Worm (Caenorhabditis elegans): ENCODE results near the gene pqn-16.

Gene pqn-16

DNA sequence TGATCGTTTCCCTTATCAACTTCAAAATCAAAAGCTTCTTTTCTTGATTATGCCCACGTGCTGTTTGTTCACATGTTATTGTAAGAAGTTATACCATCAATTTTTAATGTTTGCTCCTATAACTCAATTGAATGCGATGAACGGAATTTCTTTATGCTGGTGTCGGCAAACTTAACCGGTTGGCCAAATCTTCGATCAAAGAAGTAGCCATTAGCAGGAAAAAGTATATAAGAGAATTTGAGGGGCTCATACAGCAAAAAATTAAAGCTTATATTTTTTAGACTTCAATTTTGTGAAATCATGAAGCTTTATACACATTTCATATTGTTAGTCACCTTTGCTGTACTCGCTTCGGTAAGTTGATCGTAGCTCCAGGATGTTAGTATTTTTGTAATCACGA is at the start of gene pqn-16:
pqn-16 (plus strand) TSS at position 301 of the 400 bp plus-strand sequence.
- TF ChIP-seq unc-62 (GFP tag; optimal IDR thresholded peaks at IDR 0.05) = no peak

DNA sequence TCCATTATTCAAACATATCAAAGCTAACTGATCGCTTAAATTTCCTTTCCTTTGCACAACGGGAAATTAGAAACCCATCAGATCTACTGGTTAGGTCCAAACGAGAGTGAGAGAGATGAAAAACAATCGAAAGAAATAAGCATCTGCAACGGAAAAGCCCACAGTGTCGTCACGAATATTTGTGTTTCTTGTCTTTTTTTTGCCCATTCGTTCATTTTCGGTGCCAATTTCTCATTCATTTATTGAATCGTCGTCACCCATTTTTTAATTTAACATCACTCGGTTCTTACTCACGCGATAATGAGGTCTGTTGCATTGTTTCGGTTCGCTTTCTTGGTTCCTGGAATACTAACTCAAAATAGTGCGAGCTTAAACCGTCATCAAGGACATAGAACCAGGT is 49.7 kb upstream of the pqn-16 start, which contains the start of gene F21C10.6:
F21C10.6 (plus strand) TSS at position 301 of the 400 bp plus-strand sequence.
- no peak for TF ChIP-seq unc-62 (GFP tag; optimal IDR thresholded peaks at IDR 0.05)

DNA sequence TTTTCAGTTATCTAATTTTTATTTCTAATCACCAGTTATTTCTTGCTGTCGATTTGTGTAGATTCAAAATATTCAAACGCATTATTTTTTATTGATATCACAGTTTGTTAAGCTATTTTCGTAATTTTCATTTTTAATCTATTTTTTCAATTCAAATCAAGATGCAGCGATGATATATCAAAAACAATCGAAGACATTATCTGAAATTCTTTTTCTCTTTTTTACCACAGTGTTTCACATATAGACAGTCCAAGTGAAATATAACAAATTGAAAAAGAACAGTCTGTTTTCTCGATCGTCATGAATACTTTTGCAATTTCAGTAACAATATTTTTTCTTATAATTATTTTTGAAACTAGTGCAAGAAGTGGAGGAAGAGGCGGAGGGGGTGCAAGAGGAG is 48.5 kb upstream of the pqn-16 start, which contains the start of gene F21C10.5:
F21C10.5 (plus strand) TSS at position 301 of the 400 bp plus-strand sequence.
- TF ChIP-seq unc-62 (GFP tag; optimal IDR thresholded peaks at IDR 0.05) = no peak

DNA sequence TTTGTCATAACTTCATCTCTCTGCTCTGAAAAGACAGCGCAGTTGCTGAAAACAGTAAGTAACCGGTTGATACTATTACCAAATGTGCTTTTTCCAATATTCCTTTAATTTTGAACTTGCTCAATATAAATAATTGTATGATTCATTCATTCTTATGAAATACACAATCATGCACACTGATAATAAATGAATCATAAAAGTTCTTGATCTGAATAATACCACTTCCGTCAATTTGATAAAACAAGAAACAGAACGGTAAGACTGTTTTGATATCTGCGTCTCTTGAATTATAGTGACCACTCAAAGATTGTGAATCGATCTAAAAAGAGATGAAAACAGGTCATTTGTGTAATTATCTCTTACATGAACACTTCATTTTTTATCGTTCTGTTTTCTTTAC is 47.6 kb upstream of the pqn-16 start, which contains the start of gene F21C10.4:
F21C10.4 (plus strand) TSS at position 301 of the 400 bp plus-strand sequence.
- TF ChIP-seq unc-62 (GFP tag; optimal IDR thresholded peaks at IDR 0.05) = no peak

DNA sequence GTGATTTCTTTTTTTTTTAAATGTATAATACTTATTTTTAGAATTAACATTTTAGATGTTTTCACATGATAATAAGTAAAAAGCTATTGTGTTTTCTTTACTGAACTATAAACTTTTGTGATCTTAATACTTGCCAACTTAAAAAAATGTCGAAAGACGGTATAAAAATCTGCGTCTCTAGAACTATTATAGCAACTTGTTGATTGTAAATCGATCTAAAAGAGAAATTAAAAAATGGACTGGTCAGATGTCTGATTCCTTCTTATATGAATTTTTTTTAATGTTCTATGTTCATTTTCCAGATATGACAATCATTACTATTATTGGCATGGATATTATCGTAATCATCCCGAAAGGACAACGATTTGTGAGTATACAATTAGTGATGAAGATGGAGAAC is 46.1 kb upstream of the pqn-16 start, which contains the start of gene F21C10.3:
F21C10.3 (plus strand) TSS at position 301 of the 400 bp plus-strand sequence.
- no peak for TF ChIP-seq unc-62 (GFP tag; optimal IDR thresholded peaks at IDR 0.05)

DNA sequence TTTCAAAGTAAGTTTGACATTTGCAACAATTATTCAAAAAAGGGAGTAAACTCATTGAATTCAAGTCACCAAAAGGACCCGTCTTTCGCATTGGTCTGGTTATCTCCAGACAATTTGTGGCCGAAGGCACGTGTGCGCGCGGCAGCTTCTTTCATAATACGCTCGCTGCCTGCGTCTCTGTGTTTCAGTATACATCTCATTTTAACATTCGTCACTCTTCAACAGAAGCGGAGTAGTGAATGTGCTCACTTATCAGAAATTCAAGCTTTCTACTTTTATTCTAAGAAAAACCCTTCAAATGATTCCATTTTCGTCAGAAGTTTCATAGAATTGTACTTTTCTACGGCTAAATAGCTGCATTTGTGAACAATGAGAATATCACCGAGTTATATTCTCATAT is 45.3 kb upstream of the pqn-16 start:
- no peak for TF ChIP-seq unc-62 (GFP tag; optimal IDR thresholded peaks at IDR 0.05)

DNA sequence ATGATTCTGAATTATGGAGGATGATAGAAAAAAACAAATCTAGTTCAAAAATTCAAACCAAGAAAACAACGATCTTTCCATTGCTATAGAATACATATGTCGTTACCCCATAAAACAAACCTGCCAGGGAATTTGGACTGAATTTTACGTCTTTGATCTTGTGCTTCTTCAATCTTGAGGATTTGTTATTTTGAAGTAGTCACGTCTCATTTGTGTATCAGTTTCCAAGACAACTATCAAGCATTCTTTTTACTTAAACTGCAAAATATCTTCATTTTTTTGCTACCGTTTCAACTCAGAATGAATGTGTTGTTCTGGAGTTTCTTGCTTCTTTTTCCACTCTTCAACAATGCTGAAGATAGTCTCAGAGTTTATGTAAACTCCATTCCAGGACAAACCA is 43.1 kb upstream of the pqn-16 start, which contains the start of gene F21C10.19:
F21C10.19 (plus strand) TSS at position 301 of the 400 bp plus-strand sequence.
- TF ChIP-seq unc-62 (GFP tag; optimal IDR thresholded peaks at IDR 0.05) = no peak

DNA sequence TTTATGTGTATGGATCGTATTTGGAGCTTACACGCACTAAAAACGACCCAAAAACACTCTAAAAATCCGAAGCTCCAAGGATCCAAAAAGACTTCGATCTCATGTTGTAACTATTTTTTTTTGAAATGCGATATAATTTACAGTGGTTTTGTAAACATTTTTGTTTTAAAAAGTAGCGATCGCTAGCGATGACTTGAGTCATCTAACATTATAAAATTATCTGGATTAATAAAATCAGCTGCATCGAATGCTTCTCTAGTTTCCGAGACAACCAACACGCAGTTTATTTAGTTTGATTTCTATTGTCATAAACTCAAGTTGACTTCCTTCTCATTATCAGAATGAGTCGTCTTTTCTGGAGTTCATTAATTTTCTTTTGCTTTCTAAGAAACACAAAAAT is 41.8 kb upstream of the pqn-16 start, which contains the start of gene F21C10.1:
F21C10.1 (plus strand) TSS at position 301 of the 400 bp plus-strand sequence.
- no peak for TF ChIP-seq unc-62 (GFP tag; optimal IDR thresholded peaks at IDR 0.05)

DNA sequence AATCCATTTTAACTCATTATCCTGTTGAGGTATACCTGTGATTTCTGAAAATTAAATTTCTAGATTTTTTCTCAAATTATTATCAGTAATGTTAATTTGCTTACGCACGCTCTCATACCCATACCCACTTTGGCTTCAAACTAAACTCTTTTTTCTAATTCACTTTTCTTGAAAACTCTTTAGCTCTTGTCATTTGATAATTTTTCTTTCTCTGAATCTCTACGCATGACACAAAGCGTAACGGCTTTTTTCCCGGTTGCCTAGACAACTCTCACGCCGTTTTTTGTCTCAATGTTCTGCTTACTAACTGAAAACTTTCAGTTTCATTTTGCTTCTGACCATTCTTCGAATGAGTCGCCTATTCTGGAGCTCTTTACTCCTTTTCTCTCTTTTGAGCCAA is 39.9 kb upstream of the pqn-16 start, which contains the start of gene B0222.1:
B0222.1 (plus strand) TSS at position 306 of the 400 bp plus-strand sequence.
- TF ChIP-seq unc-62 (GFP tag; optimal IDR thresholded peaks at IDR 0.05) = no peak

DNA sequence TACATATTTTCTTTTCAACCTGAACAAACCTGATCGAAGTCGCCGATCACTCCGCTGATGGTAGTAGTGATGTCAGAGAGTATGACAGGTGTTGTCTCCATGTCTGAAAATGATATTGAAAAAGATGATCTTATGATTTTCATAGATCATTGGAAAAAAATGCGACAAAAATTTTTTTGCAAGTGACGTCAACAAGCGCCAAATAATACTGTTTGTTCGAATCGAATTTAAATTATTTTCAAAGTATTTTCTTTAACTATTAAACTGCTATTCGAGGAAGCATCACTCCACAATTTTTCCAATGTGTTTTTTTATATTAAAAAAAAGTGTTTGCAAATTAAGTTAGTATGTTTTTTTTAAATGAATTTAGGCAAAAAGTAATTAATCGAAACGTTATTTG is 36.3 kb upstream of the pqn-16 start, which contains the start of gene pitr-2:
pitr-2 (minus strand) TSS at position 101 of the 400 bp plus-strand sequence.
- no peak for TF ChIP-seq unc-62 (GFP tag; optimal IDR thresholded peaks at IDR 0.05)

DNA sequence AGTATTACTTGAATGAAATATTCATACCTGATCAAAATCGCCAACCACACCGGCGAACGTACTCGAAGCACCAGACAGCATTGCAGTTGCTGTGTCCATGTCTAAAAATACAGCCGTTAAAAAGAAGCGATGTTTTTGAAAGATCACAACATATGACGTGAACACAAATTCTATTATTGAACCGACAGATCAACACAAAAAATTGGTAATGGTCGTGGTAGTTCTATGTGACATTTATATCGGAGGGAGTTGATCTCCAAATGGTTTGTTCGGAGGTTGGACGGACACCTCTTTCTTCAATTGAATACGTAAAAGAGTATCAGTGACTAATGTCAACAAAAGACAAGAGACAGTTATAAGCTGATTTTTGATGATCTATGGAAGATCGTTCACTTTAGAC is 32.6 kb upstream of the pqn-16 start, which contains the start of gene pitr-3:
pitr-3 (minus strand) TSS at position 101 of the 400 bp plus-strand sequence.
- TF ChIP-seq unc-62 (GFP tag; optimal IDR thresholded peaks at IDR 0.05) = no peak

DNA sequence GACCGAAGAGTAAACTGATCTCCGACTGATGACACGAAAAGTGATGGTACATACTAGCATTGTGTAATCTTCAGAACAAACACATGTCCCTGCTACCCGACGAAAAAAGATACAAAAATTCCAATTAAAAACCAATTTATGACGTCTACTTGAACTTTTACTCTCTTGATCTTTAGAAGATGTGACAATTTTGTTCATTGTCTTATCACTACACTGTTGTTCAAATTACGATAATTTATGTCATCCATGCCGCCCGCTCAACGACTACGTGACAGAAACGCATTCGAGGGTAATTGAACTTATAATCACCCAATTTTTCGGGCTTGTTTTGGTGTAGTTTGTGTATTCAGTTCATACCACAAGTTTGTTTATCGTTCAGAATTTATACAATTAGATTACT is 30.0 kb upstream of the pqn-16 start:
- no peak for TF ChIP-seq unc-62 (GFP tag; optimal IDR thresholded peaks at IDR 0.05)

DNA sequence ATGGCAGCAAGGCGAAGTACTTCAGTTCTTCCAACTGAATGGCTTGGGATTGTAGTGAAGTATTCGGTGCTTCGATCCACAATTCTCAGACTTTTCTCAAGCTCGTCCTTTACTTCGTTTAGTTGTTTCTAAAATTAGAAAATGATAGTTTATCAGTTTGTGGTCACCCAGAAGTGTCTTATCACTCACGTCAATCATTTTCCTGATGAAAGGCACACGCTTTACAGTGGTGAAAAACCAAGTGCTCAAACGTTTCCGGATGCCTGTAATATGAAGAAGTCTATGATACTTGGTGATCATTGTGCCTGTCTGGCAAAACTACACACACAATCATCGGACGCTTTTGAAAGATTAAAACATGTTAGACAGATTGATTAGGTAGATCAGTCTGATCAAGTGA is 27.7 kb upstream of the pqn-16 start:
- no peak for TF ChIP-seq unc-62 (GFP tag; optimal IDR thresholded peaks at IDR 0.05)

DNA sequence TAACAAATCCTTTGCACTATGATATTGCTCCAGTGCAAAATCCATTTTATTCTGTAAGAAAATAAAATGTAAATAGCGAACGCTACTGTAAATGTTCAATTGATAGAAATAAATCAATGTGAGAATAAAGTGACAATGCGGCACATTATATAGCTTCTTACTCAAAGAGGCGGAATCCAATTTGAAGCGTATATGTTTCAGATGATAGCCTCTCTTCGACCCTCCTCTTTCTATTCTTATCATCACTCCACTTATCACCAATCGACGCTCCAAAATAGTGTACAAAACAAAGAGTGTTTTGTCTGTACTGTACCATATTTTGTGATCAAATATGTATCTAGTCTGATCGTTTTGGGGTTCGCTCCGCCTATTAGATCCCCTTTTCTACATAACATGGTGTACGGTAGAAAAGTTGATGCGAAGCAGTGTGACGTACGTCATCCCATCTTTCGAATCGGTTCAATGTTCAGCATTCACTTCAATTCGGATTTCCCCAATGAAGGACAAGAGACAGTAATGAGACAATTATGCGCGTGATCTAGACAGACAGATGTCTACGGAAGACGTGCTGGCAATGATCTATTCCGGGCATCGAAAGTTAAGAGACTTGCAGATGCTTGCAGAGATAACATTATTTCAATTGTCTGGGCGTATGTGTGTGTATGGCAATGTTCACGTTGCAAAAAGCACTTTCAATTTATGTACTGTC is 26.9 kb upstream of the pqn-16 start, which contains the start of gene spl-2:
spl-2 (minus strand) TSS at position 51 of the 709 bp plus-strand sequence.
- no peak for TF ChIP-seq unc-62 (GFP tag; optimal IDR thresholded peaks at IDR 0.05)

DNA sequence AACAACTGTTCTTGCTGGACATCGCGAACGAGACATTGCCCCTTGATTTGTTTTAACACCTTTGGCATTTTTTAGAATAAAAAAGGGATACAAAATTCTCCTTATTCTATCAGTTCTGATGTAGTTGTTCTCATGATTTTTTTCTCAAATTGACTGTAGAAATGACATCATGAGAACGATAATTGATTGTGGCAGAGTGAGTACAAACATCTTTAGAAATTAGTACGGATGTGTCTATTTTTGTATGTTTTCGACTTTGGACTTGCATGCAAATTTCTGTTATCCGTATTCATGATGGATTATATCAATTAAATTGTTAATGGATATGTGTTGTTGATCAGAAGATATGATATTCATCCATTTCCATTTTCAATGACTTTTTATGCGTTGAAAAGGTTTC is 25.7 kb upstream of the pqn-16 start:
- no peak for TF ChIP-seq unc-62 (GFP tag; optimal IDR thresholded peaks at IDR 0.05)

DNA sequence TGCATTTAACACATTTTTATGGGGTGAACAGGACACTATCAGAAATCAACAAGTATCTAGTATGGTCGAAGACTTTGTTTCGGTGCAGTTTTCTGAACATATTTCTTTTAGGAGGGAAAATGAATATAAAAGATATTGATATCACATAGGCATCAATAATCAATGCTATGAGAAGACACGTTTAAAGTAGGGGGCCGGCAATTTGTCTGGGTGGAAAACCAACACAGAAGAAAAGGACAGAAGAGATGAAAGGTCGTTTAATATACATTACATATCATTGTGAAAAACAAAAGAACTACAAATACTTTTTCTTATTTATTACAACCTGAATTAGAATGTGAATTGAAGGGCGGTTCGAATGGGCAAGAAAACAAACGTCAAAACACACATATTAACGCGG is 21.6 kb upstream of the pqn-16 start:
- no peak for TF ChIP-seq unc-62 (GFP tag; optimal IDR thresholded peaks at IDR 0.05)

DNA sequence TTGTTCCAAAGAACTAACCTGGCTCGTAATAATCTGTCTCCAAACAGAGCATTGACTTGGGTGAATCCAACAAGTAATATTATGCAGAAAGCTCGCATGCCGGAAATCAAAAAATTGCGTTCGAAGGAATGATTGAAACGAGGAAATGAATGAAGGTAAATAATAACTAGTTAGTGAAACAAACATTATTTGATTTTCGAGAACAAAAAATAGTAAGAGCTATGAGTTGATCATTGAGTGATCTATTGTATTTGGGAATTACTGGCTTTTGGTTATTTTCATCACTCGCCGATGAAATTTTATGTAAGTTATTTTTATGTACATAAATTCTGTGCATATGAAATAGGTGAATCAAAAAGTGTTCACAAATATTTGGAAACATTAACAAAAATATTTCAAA is 19.1 kb upstream of the pqn-16 start, which contains the start of gene B0222.5:
B0222.5 (minus strand) TSS at position 101 of the 400 bp plus-strand sequence.
- no peak for TF ChIP-seq unc-62 (GFP tag; optimal IDR thresholded peaks at IDR 0.05)

Measured in whole organism, dauer.